Worm (Caenorhabditis elegans): ENCODE measurements around the gene srx-129.

The srx-129 gene

DNA sequence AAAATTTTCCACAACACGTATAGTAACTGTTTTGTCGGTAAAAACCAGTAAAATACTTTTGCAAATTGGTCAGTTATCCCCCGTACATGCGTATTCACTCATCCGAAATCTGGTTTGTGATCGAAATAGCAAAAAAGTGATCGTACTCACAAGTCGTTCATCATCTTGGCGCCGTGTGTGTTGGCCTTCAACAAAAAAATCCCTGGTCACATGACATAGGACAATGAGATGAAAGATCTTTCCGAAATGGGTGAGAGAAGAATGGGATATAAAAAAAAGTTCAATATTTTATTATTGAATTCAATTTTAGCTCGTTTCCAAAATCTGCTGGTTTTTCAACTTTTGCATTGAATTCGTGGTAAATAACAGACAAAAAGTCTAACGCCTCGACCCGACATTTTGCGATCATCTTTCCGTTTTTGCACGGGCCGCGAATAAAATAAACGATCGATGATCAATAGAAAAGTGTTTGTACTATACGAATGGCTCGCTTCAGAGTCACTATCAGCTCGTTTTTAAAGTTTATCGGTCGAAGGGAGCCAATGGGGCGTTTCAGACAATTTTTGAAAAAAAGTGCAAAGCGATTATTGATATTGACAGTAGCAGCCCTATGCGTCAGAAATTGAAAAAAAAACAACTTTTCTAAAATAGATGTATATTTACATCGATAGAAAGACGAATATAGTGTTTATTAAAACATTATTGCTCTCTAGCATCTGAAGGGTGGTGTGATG is 45.9 kb upstream of the srx-129 start (continued):
- peak; percentile 6 for TF ChIP-seq blmp-1 (tag; optimal IDR thresholded peaks at IDR 0.05; ENCODE audit: insufficient read depth)
- no peak for TF ChIP-seq C34F6.9 (tag; optimal IDR thresholded peaks at IDR 0.05)
- TF ChIP-seq snpc-4 (tag; optimal IDR thresholded peaks at IDR 0.05): no peak
- TF ChIP-seq ceh-82 (tag; optimal IDR thresholded peaks at IDR 0.05): no peak
- TF ChIP-seq nhr-129 (tag; optimal IDR thresholded peaks at IDR 0.05): peak; percentile 50

ce11 chrV:13789362-13789761 is 44.7 kb upstream of the srx-129 start:
- TF ChIP-seq lsy-2 (tag; optimal IDR thresholded peaks at IDR 0.05) (peak; percentile 44 to 87), unc-55 (GFP tag; optimal IDR thresholded peaks at IDR 0.05) (peak; percentile 96), snpc-4 (tag; optimal IDR thresholded peaks at IDR 0.05) (peak; percentile 81), sem-4 (tag; optimal IDR thresholded peaks at IDR 0.05) (peak; percentile 56), nhr-23 (tag; optimal IDR thresholded peaks at IDR 0.05) (no peak), lin-13 (GFP tag; optimal IDR thresholded peaks at IDR 0.05) (peak; percentile 90), unc-39 (tag; optimal IDR thresholded peaks at IDR 0.05) (no peak), C34F6.9 (tag; optimal IDR thresholded peaks at IDR 0.05) (peak; percentile 92), nhr-10 (tag; optimal IDR thresholded peaks at IDR 0.05) (no peak), Y55F3AM.14 (GFP tag; optimal IDR thresholded peaks at IDR 0.05) (peak; percentile 49), egl-27 (tag; optimal IDR thresholded peaks at IDR 0.05) (peak; percentile 61), fos-1 (tag; optimal IDR thresholded peaks at IDR 0.05) (peak; percentile 88), lin-39 (tag; optimal IDR thresholded peaks at IDR 0.05) (no peak), gmeb-1 (tag; optimal IDR thresholded peaks at IDR 0.05) (peak; percentile 68), sma-9 (GFP tag; optimal IDR thresholded peaks at IDR 0.05) (peak; percentile 88), sma-9 (tag; optimal IDR thresholded peaks at IDR 0.05) (no peak), ama-1 (optimal IDR thresholded peaks at IDR 0.05) (peak; percentile 67), zag-1 (tag; optimal IDR thresholded peaks at IDR 0.05) (peak; percentile 72), lin-11 (tag; optimal IDR thresholded peaks at IDR 0.05) (peak; percentile 78), F13H6.1 (tag; optimal IDR thresholded peaks at IDR 0.05) (peak; percentile 93), skn-1 (tag; optimal IDR thresholded peaks at IDR 0.05) (peak; percentile 69), sma-3 (GFP tag; optimal IDR thresholded peaks at IDR 0.05) (peak; percentile 58), ceh-82 (tag; optimal IDR thresholded peaks at IDR 0.05) (no peak), ztf-11 (tag; optimal IDR thresholded peaks at IDR 0.05) (no peak), alr-1 (tag; optimal IDR thresholded peaks at IDR 0.05) (peak; percentile 70), nhr-11 (tag; optimal IDR thresholded peaks at IDR 0.05) (no peak), mdl-1 (tag; optimal IDR thresholded peaks at IDR 0.05) (peak; percentile 71 to 80), nhr-12 (tag; optimal IDR thresholded peaks at IDR 0.05) (no peak), ztf-1 (GFP tag; conservative IDR thresholded peaks at IDR 0.05) (no peak), unc-62 (GFP tag; optimal IDR thresholded peaks at IDR 0.05) (no peak), ceh-16 (tag; optimal IDR thresholded peaks at IDR 0.05) (peak; percentile 23), ztf-4 (tag; optimal IDR thresholded peaks at IDR 0.05) (peak; percentile 88), mab-5 (tag; optimal IDR thresholded peaks at IDR 0.05) (peak; percentile 70), blmp-1 (tag; optimal IDR thresholded peaks at IDR 0.05; ENCODE audit: insufficient read depth) (peak; percentile 41), crh-2 (tag; optimal IDR thresholded peaks at IDR 0.05) (peak; percentile 87), nhr-129 (tag; optimal IDR thresholded peaks at IDR 0.05) (peak; percentile 97), nhr-21 (tag; optimal IDR thresholded peaks at IDR 0.05) (peak; percentile 74), nhr-25 (tag; optimal IDR thresholded peaks at IDR 0.05) (peak; percentile 74)

ce11 chrV:13790117-13790516 is 43.9 kb upstream of the srx-129 start:
- no peak for TF ChIP-seq nhr-129 (tag; optimal IDR thresholded peaks at IDR 0.05)
- TF ChIP-seq sma-3 (GFP tag; optimal IDR thresholded peaks at IDR 0.05): no peak
- TF ChIP-seq sem-4 (tag; optimal IDR thresholded peaks at IDR 0.05): no peak
- TF ChIP-seq R02D3.7 (tag; optimal IDR thresholded peaks at IDR 0.05): no peak
- no peak for TF ChIP-seq nhr-77 (tag; optimal IDR thresholded peaks at IDR 0.05)
- TF ChIP-seq Y55F3AM.14 (GFP tag; optimal IDR thresholded peaks at IDR 0.05): no peak
- TF ChIP-seq blmp-1 (tag; optimal IDR thresholded peaks at IDR 0.05; ENCODE audit: insufficient read depth): no peak
- no peak for TF ChIP-seq ama-1 (optimal IDR thresholded peaks at IDR 0.05)
- TF ChIP-seq mdl-1 (tag; optimal IDR thresholded peaks at IDR 0.05): no peak
- no peak for TF ChIP-seq elt-1 (tag; optimal IDR thresholded peaks at IDR 0.05)
- TF ChIP-seq unc-55 (GFP tag; optimal IDR thresholded peaks at IDR 0.05): no peak
- TF ChIP-seq sma-9 (GFP tag; optimal IDR thresholded peaks at IDR 0.05): no peak
- TF ChIP-seq sma-9 (tag; optimal IDR thresholded peaks at IDR 0.05): no peak
- TF ChIP-seq nhr-12 (tag; optimal IDR thresholded peaks at IDR 0.05): no peak
- no peak for TF ChIP-seq snpc-4 (tag; optimal IDR thresholded peaks at IDR 0.05)
- TF ChIP-seq aly-2 (tag; optimal IDR thresholded peaks at IDR 0.05): no peak
